Fruit fly (Drosophila melanogaster) whole organism, embryonic: ENCODE results near the gene fal.

ENCODE experiments used
- Blimp-1 ChIP-seq: fragments of 200-800 bp; sonication (Bioruptor generic); optimal IDR thresholded peaks from 3 replicates; lab custom pipeline; 2018; ENCODE audit warnings: missing biosample characterization, missing genetic modification characterization, mild to moderate bottlenecking, moderate library complexity, missing genetic modification reagents
- CG10209 ChIP-seq: fragments of 200-800 bp; sonication (Bioruptor generic); optimal IDR thresholded peaks from 3 replicates; lab custom pipeline; 2017; ENCODE audit warnings: missing biosample characterization, mild to moderate bottlenecking, missing genetic modification characterization, missing genetic modification reagents
- CG10267 ChIP-seq: fragments of 200-800 bp; sonication (Bioruptor generic); optimal IDR thresholded peaks from 2 replicates; lab custom pipeline; 2018; ENCODE audit warnings: missing biosample characterization, mild to moderate bottlenecking, missing genetic modification characterization, moderate library complexity
- CG10462 ChIP-seq: fragments of 200-800 bp; sonication (Bioruptor generic); optimal IDR thresholded peaks from 2 replicates; lab custom pipeline; 2016; ENCODE audit warnings: missing biosample characterization, missing genetic modification characterization
- CG11695 ChIP-seq: fragments of 200-800 bp; sonication (Bioruptor generic); IDR thresholded peaks from 3 replicates; pipeline ENCODE4 v1.3.6; 2022; ENCODE audit warnings: missing biosample characterization, missing genetic modification characterization
- CG13894 ChIP-seq: fragments of 200-800 bp; sonication (Bioruptor generic); optimal IDR thresholded peaks from 3 replicates; lab custom pipeline; 2018; ENCODE audit warnings: missing biosample characterization, mild to moderate bottlenecking, missing genetic modification characterization, moderate library complexity
- CG15479 ChIP-seq: fragments of 200-800 bp; sonication (Bioruptor generic); optimal IDR thresholded peaks from 3 replicates; lab custom pipeline; 2019; ENCODE audit warnings: missing biosample characterization, mild to moderate bottlenecking, missing genetic modification characterization, moderate library complexity
- CG17361 ChIP-seq: fragments of 200-800 bp; sonication (Bioruptor generic); IDR thresholded peaks from 3 replicates; pipeline ENCODE4 v1.3.6; 2022; ENCODE audit warnings: missing biosample characterization, missing genetic modification characterization
- CG17612 ChIP-seq: fragments of 200-800 bp; sonication (Bioruptor generic); IDR thresholded peaks from 2 replicates; pipeline ENCODE4 v1.3.6; 2022; ENCODE audit warnings: missing biosample characterization, missing genetic modification characterization
- CG2199 ChIP-seq: fragments of 200-800 bp; sonication (Bioruptor generic); IDR thresholded peaks from 3 replicates; pipeline ENCODE4 v1.3.6; 2022; ENCODE audit warnings: missing biosample characterization, missing genetic modification characterization
- CG3163 ChIP-seq: fragments of 200-800 bp; sonication (Bioruptor generic); optimal IDR thresholded peaks from 3 replicates; lab custom pipeline; 2016; ENCODE audit warnings: missing biosample characterization, missing genetic modification characterization
- CG3726 ChIP-seq: fragments of 200-800 bp; sonication (Bioruptor generic); IDR thresholded peaks from 3 replicates; pipeline ENCODE4, ENCODE4 v1.3.6; 2022; ENCODE audit warnings: missing biosample characterization, missing genetic modification characterization
- CG4854 ChIP-seq: fragments of 200-800 bp; sonication (Bioruptor generic); optimal IDR thresholded peaks from 2 replicates; lab custom pipeline; 2016; ENCODE audit warnings: missing biosample characterization, missing genetic modification characterization, inconsistent platforms
- CG8290 ChIP-seq, 3 experiments: fragments of 200-800 bp; sonication (Bioruptor generic); optimal IDR thresholded peaks; 2 replicates each; lab custom pipeline; 2016 to 2019; ENCODE audit warnings: missing biosample characterization in 3 of 3, missing genetic modification characterization in 3 of 3, mild to moderate bottlenecking in 2 of 3, moderate library complexity in 1 of 3
- D19B ChIP-seq: fragments of 200-800 bp; sonication (Bioruptor generic); optimal IDR thresholded peaks from 2 replicates; lab custom pipeline; 2017; ENCODE audit warnings: missing biosample characterization, mild to moderate bottlenecking, missing genetic modification characterization
- Dbx ChIP-seq: fragments of 200-800 bp; sonication (Bioruptor generic); IDR thresholded peaks from 3 replicates; pipeline ENCODE4 v1.3.6; 2022; ENCODE audit warnings: missing biosample characterization, missing genetic modification characterization
- Drgx ChIP-seq: fragments of 200-800 bp; sonication (Bioruptor generic); IDR thresholded peaks from 2 replicates; pipeline ENCODE4 v1.3.6; 2022; ENCODE audit warnings: missing biosample characterization, missing genetic modification characterization
- Gug ChIP-seq: fragments of 200-800 bp; sonication (Bioruptor generic); IDR thresholded peaks from 4 replicates; pipeline ENCODE4 v1.3.6; 2022; ENCODE audit warnings: missing biosample characterization, missing genetic modification characterization
- HLHmδ ChIP-seq: fragments of 200-800 bp; sonication (Bioruptor generic); optimal IDR thresholded peaks from 2 replicates; lab custom pipeline; 2018; ENCODE audit warnings: missing biosample characterization, mild to moderate bottlenecking, missing genetic modification characterization, moderate library complexity
- Hey ChIP-seq: fragments of 200-800 bp; sonication (Bioruptor generic); optimal IDR thresholded peaks from 3 replicates; lab custom pipeline; 2018; ENCODE audit warnings: missing biosample characterization, mild to moderate bottlenecking, missing genetic modification characterization
- Med ChIP-seq: fragments of 200-800 bp; sonication (Bioruptor generic); peaks from one replicate; lab custom pipeline; 2016; ENCODE audit warnings: missing biosample characterization, missing genetic modification characterization, mild to moderate bottlenecking, inconsistent platforms, moderate library complexity
- Sox102F ChIP-seq: fragments of 200-800 bp; sonication (Bioruptor generic); optimal IDR thresholded peaks from 2 replicates; lab custom pipeline; 2018; ENCODE audit warnings: missing biosample characterization, mild to moderate bottlenecking, missing genetic modification characterization, moderate library complexity
- TFAM ChIP-seq: fragments of 200-800 bp; sonication (Bioruptor generic); optimal IDR thresholded peaks from 2 replicates; lab custom pipeline; 2017; ENCODE audit warnings: missing biosample characterization, missing genetic modification characterization, inconsistent platforms
- Trl ChIP-seq, 3 experiments: fragments of >200 bp in 2 of 3; fragments of 200-800 bp in 1 of 3; sonication (Bioruptor generic) in 1 of 3; optimal IDR thresholded peaks; 2 replicates in 1 of 3; 3 replicates in 2 of 3; lab custom pipeline; 2016 to 2017; ENCODE audit warnings: missing biosample characterization in 1 of 3, missing genetic modification characterization in 1 of 3
- abd-A ChIP-seq: fragments of 200-800 bp; sonication (Bioruptor generic); optimal IDR thresholded peaks from 3 replicates; lab custom pipeline; 2019; ENCODE audit warnings: missing biosample characterization, mild to moderate bottlenecking, missing genetic modification characterization, moderate library complexity
- az2 ChIP-seq: fragments of 200-800 bp; sonication (Bioruptor generic); optimal IDR thresholded peaks from 3 replicates; lab custom pipeline; 2016; ENCODE audit warnings: missing biosample characterization, missing genetic modification characterization
- bab2 ChIP-seq: fragments of 200-800 bp; sonication (Bioruptor generic); optimal IDR thresholded peaks from 2 replicates; lab custom pipeline; 2016; ENCODE audit warnings: missing biosample characterization, missing genetic modification characterization
- br ChIP-seq: fragments of >200 bp; optimal IDR thresholded peaks from 2 replicates; lab custom pipeline; 2017
- bsh ChIP-seq, 2 experiments: fragments of 200-800 bp; sonication (Bioruptor generic); optimal IDR thresholded peaks; 2 replicates each; lab custom pipeline; 2017 to 2018; ENCODE audit warnings: mild to moderate bottlenecking in 2 of 2, missing biosample characterization in 2 of 2, missing genetic modification characterization in 2 of 2, moderate library complexity in 1 of 2
- crol ChIP-seq: fragments of 200-800 bp; sonication (Bioruptor generic); IDR thresholded peaks from 2 replicates; pipeline ENCODE4 v1.3.6; 2022; ENCODE audit warnings: missing biosample characterization, missing genetic modification characterization
- danr ChIP-seq: fragments of 200-800 bp; sonication (Bioruptor generic); IDR thresholded peaks from 2 replicates; pipeline ENCODE4 v1.3.6; 2022; ENCODE audit warnings: missing biosample characterization, missing genetic modification characterization
- ewg ChIP-seq: fragments of 200-800 bp; sonication (Bioruptor generic); optimal IDR thresholded peaks from 3 replicates; lab custom pipeline; 2017; ENCODE audit warnings: mild to moderate bottlenecking, missing biosample characterization, missing genetic modification reagents, missing genetic modification characterization
- fd102C ChIP-seq: fragments of 200-800 bp; sonication (Bioruptor generic); optimal IDR thresholded peaks from 2 replicates; lab custom pipeline; 2018; ENCODE audit warnings: missing biosample characterization, mild to moderate bottlenecking, missing genetic modification characterization, moderate library complexity
- grau ChIP-seq: fragments of 200-800 bp; optimal IDR thresholded peaks from 3 replicates; lab custom pipeline; 2019; ENCODE audit warnings: missing biosample characterization, mild to moderate bottlenecking, missing genetic modification characterization, moderate library complexity
- gsb-n ChIP-seq: fragments of 200-800 bp; sonication (Bioruptor generic); optimal IDR thresholded peaks from 3 replicates; lab custom pipeline; 2018; ENCODE audit warnings: missing biosample characterization, mild to moderate bottlenecking, missing genetic modification characterization
- jigr1 ChIP-seq: fragments of 200-800 bp; sonication (Bioruptor generic); IDR thresholded peaks from 3 replicates; pipeline ENCODE4 v1.3.6; 2022; ENCODE audit warnings: missing biosample characterization, missing genetic modification characterization
- lilli ChIP-seq: fragments of 200-800 bp; sonication (Bioruptor generic); optimal IDR thresholded peaks from 3 replicates; lab custom pipeline; 2016; ENCODE audit warnings: missing biosample characterization, missing genetic modification characterization
- luna ChIP-seq: fragments of 200-800 bp; sonication (Bioruptor generic); optimal IDR thresholded peaks from 2 replicates; lab custom pipeline; 2016; ENCODE audit warnings: missing biosample characterization, missing genetic modification characterization
- sob ChIP-seq: fragments of 200-800 bp; sonication (Bioruptor generic); IDR thresholded peaks from 2 replicates; pipeline ENCODE4 v1.3.6; 2022; ENCODE audit warnings: missing biosample characterization, missing genetic modification characterization
- tap ChIP-seq: fragments of 200-800 bp; optimal IDR thresholded peaks from 3 replicates; lab custom pipeline; 2019; ENCODE audit warnings: missing biosample characterization, mild to moderate bottlenecking, missing genetic modification characterization, moderate library complexity
- tio ChIP-seq: fragments of 200-800 bp; sonication (Bioruptor generic); optimal IDR thresholded peaks from 2 replicates; lab custom pipeline; 2017; ENCODE audit warnings: missing biosample characterization, missing genetic modification characterization, inconsistent platforms
- tna ChIP-seq: fragments of 200-800 bp; sonication (Bioruptor generic); IDR thresholded peaks from 2 replicates; pipeline ENCODE4 v1.3.6; 2022; ENCODE audit warnings: missing biosample characterization, missing genetic modification characterization; ENCODE audit not compliant: partially characterized antibody
- vfl ChIP-seq: fragments of 200-800 bp; sonication (Bioruptor generic); optimal IDR thresholded peaks from 2 replicates; lab custom pipeline; 2016; ENCODE audit warnings: missing biosample characterization, missing genetic modification characterization

The fal gene

DNA sequence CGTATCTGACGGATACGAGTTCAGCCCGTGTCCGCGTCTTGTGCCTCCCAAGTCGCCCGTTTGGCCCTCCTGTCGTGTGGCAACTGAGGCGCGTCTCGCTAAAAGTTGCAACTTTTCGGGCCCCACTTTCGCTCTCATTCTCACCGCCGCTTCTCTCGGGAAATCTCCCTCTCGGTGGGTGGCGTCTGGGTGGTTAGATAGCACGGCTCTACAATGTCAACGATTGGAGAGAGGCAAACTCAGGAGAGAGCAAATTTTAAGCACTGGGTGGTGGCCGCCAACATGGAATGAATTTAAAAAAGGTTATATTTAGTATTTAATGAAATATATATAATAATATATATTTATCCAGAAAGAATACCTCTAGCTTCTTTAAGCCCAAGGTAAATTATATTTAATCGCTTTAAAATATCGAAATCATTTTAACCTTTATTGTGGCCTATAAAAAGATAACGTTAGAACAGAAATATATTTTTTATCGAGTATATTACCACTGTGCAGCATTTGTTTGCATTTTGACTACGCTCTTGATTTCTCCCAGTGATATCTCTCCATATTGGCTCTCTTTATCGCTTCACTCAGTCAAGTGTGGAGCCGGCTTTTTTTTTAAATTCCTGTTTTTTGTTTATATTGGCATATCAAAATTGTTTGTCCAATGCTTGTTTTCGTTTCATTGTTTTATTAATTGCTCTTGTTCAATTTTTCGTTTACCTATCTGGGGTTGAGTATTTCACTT lies 1.8 kb upstream of the fal start, which contains the start of gene Gbs-76A (continued):
- TF ChIP-seq tio (GFP tag; lab: Kevin White, UChicago): peak; percentile 32
- TF ChIP-seq tap (tag; lab: Kevin White, UChicago): peak; percentile 75
- peak; percentile 69; the same call in 2 of the 3 replicates for TF ChIP-seq Dbx (GFP tag; lab: Robert Waterston, UW)
- TF ChIP-seq sob (GFP tag; lab: Robert Waterston, UW): peak; percentile 76
- TF ChIP-seq Med (GFP tag; lab: Kevin White, UChicago): peak; percentile 72
- TF ChIP-seq CG10267 (tag; lab: Kevin White, UChicago): peak; percentile 76
- TF ChIP-seq CG8290 (GFP tag; optimal IDR thresholded peaks at IDR 0.05; lab: Kevin White, UChicago): no peak
- peak in 1 of 2 experiments; percentile 13 for TF ChIP-seq CG8290 (tag; optimal IDR thresholded peaks at IDR 0.05; lab: Kevin White, UChicago)
- TF ChIP-seq danr (GFP tag; lab: Robert Waterston, UW): 0 out of 2 replicates have a peak, but pooled peaks have one; percentile 5
- TF ChIP-seq CG11695 (GFP tag; lab: Robert Waterston, UW): peak; percentile 77; the same call in 2 of the 3 replicates
- no peak for TF ChIP-seq CG3726
- no peak; the same call in 2 of the 3 replicates for TF ChIP-seq jigr1 (GFP tag; lab: Robert Waterston, UW)
- peak; percentile 90 for TF ChIP-seq grau (tag; lab: Kevin White, UChicago)
- peak; percentile 1 for TF ChIP-seq CG10462 (GFP tag; lab: Kevin White, UChicago)
- peak; percentile 58 for TF ChIP-seq az2
- peak; percentile 86 for TF ChIP-seq Sox102F (GFP tag; lab: Kevin White, UChicago)
- peak; percentile 11 for TF ChIP-seq TFAM (GFP tag; lab: Kevin White, UChicago)
- TF ChIP-seq bsh (GFP tag; optimal IDR thresholded peaks at IDR 0.05; lab: Kevin White, UChicago): peak; percentile 58 to 89
- no peak for TF ChIP-seq CG4854 (GFP tag; lab: Kevin White, UChicago)
- no peak for TF ChIP-seq CG17612 (GFP tag; lab: Robert Waterston, UW)
- peak; percentile 71 for TF ChIP-seq gsb-n (tag; lab: Kevin White, UChicago)
- TF ChIP-seq vfl (GFP tag; lab: Kevin White, UChicago): no peak
- no peak for TF ChIP-seq tna (GFP tag; lab: Robert Waterston, UW)

DNA sequence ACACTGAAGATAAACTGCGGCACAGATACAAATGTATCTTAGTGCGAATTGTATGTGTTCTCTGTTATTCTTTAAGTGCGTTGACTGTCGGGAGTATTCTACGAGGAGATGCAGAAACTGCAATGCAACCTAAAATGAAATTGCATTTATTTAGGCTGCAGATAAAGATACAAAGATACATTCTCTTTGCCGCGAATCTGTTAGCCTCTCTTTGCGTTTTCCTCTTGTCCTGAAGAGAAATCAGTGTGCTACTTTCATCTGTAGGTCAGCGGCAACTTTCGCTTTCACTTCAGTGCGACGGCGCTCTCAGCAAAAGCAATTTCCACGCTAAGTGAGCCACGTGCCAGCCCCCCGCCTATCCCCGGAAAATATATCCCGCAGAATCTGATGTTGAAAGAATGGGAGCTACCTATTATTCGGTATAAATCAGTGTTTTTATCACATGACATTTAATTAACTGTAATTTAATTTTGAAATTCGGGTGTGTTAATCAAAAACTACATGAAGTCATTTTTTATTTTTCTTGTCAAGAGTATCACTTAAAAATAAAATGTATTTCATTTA lies 1.1 kb upstream of the fal start:
- TF ChIP-seq jigr1 (GFP tag; lab: Robert Waterston, UW) (no peak), HLHmδ (GFP tag; lab: Kevin White, UChicago) (peak; percentile 56), br (lab: Kevin White, UChicago) (no peak), Gug (GFP tag; lab: Robert Waterston, UW) (no peak), bab2 (GFP tag; lab: Kevin White, UChicago) (no peak), D19B (GFP tag; lab: Kevin White, UChicago) (peak; percentile 70), Hey (tag; lab: Kevin White, UChicago) (peak; percentile 93), CG3163 (peak; percentile 93), Med (GFP tag; lab: Kevin White, UChicago) (peak; percentile 47), ewg (GFP tag; lab: Kevin White, UChicago) (peak; percentile 65), fd102C (GFP tag; lab: Kevin White, UChicago) (peak; percentile 25), CG17361 (GFP tag; lab: Robert Waterston, UW) (no peak), CG11695 (GFP tag; lab: Robert Waterston, UW) (no peak), crol (GFP tag; lab: Robert Waterston, UW) (peak; percentile 86), CG13894 (tag; lab: Kevin White, UChicago) (peak; percentile 99), CG8290 (GFP tag; optimal IDR thresholded peaks at IDR 0.05; lab: Kevin White, UChicago) (no peak), CG8290 (tag; optimal IDR thresholded peaks at IDR 0.05; lab: Kevin White, UChicago) (peak in 1 of 2 experiments; percentile 36), Trl (optimal IDR thresholded peaks at IDR 0.05; lab: Kevin White, UChicago) (peak in 1 of 2 experiments; percentile 25), Trl (GFP tag; optimal IDR thresholded peaks at IDR 0.05; lab: Kevin White, UChicago) (no peak), CG2199 (GFP tag; lab: Robert Waterston, UW) (0 out of 3 replicates have a peak, but pooled peaks have one; percentile 17), CG15479 (GFP tag; lab: Kevin White, UChicago) (peak; percentile 74), Blimp-1 (peak; percentile 97), Drgx (GFP tag; lab: Robert Waterston, UW) (peak; percentile 5; the same call in 1 of the 2 replicates), lilli (GFP tag; lab: Kevin White, UChicago) (no peak), abd-A (tag; lab: Kevin White, UChicago) (peak; percentile 22), luna (no peak), CG10209 (GFP tag; lab: Kevin White, UChicago) (no peak)
- TF ChIP-seq, all 482 proteins: peak for 16
